Worm (Caenorhabditis elegans): ENCODE measurements around the gene T12A2.3.
A peak's percentile ranks its signal among the peaks of the same experiment; 100 is the strongest.

T12A2.3 gene

ce11 chrIII:6280070-6280596 is 39.5 kb downstream of the T12A2.3 start, which contains the start of gene hmg-1.2 (continued):
- TF ChIP-seq hpl-2 (GFP tag; optimal IDR thresholded peaks at IDR 0.05) = peak; percentile 68
- TF ChIP-seq F16B12.6 (tag; optimal IDR thresholded peaks at IDR 0.05) = no peak
- peak; percentile 24 for TF ChIP-seq ceh-90 (tag; optimal IDR thresholded peaks at IDR 0.05)
- TF ChIP-seq nhr-12 (tag; optimal IDR thresholded peaks at IDR 0.05) = no peak
- peak; percentile 56 for TF ChIP-seq fkh-10 (GFP tag; optimal IDR thresholded peaks at IDR 0.05)
- peak; percentile 79 to 81 for TF ChIP-seq lsy-2 (tag; optimal IDR thresholded peaks at IDR 0.05)
- TF ChIP-seq mab-9 (GFP tag; IDR thresholded peaks at IDR 0.05) = 0 out of 2 replicates have a peak, but pooled peaks have one; percentile 47
- TF ChIP-seq fos-1 (tag; optimal IDR thresholded peaks at IDR 0.05) = peak; percentile 78
- peak in 1 of 2 experiments; percentile 81 for TF ChIP-seq egl-27 (tag; optimal IDR thresholded peaks at IDR 0.05)
- peak; percentile 25 for TF ChIP-seq lin-15B (tag; optimal IDR thresholded peaks at IDR 0.05)
- TF ChIP-seq efl-3 (GFP tag; optimal IDR thresholded peaks at IDR 0.05) = no peak
- peak; percentile 10 for TF ChIP-seq pax-3 (tag; optimal IDR thresholded peaks at IDR 0.05)
- peak; percentile 84 for TF ChIP-seq dsc-1 (tag; optimal IDR thresholded peaks at IDR 0.05)
- no peak for TF ChIP-seq pqm-1 (tag; optimal IDR thresholded peaks at IDR 0.05)
- TF ChIP-seq jun-1 (tag; optimal IDR thresholded peaks at IDR 0.05) = peak; percentile 76
- peak; percentile 77 for TF ChIP-seq ztf-4 (tag; optimal IDR thresholded peaks at IDR 0.05)
- TF ChIP-seq swsn-7 (tag; optimal IDR thresholded peaks at IDR 0.05) = peak; percentile 92
- TF ChIP-seq nhr-71 (tag; optimal IDR thresholded peaks at IDR 0.05) = peak; percentile 94
- no peak for TF ChIP-seq sptf-1 (tag; optimal IDR thresholded peaks at IDR 0.05)
- TF ChIP-seq irx-1 (tag; optimal IDR thresholded peaks at IDR 0.05) = peak; percentile 75
- TF ChIP-seq egl-13 (tag; optimal IDR thresholded peaks at IDR 0.05) = peak; percentile 30
- no peak for TF ChIP-seq sox-4 (tag; optimal IDR thresholded peaks at IDR 0.05)
- TF ChIP-seq nhr-237 (tag; optimal IDR thresholded peaks at IDR 0.05) = no peak
- no peak for TF ChIP-seq ceh-63 (GFP tag; optimal IDR thresholded peaks at IDR 0.05)
- TF ChIP-seq elt-3 (tag; optimal IDR thresholded peaks at IDR 0.05) = peak in 3 of 6 experiments; percentile 8 to 52 (median 48)
- TF ChIP-seq lin-13 (GFP tag; optimal IDR thresholded peaks at IDR 0.05) = peak; percentile 72
- TF ChIP-seq fkh-4 (tag; optimal IDR thresholded peaks at IDR 0.05; ENCODE audit: borderline replicate concordance) = peak; percentile 49
- peak; percentile 77 for TF ChIP-seq xbp-1 (tag; optimal IDR thresholded peaks at IDR 0.05)
- TF ChIP-seq snu-23 (GFP tag; optimal IDR thresholded peaks at IDR 0.05) = peak; percentile 96
- no peak for TF ChIP-seq skn-1 (tag; optimal IDR thresholded peaks at IDR 0.05)
- no peak for TF ChIP-seq nhr-28 (tag; optimal IDR thresholded peaks at IDR 0.05)
- no peak for TF ChIP-seq unc-30 (tag; optimal IDR thresholded peaks at IDR 0.05)
- TF ChIP-seq C16A3.4 (tag; optimal IDR thresholded peaks at IDR 0.05) = peak; percentile 74

DNA sequence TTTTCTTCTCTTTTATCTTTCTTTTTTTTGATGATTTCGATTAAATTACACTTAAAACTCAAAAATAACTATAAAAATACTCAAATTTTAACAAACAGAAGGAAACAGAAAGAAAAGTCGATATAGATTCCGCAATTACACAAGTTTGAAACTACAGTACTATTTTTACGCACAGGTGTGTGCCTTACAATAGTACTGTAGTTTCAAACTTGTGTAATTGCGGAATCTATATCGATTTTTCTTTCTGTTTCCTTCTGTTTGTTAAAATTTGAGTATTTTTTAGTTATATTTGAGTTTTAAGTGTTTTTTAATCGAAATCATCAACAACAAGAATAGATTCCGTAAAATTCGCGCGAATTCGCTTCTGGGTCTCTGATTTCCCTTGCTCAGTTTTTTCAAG is 42.4 kb downstream of the T12A2.3 start:
- TF ChIP-seq lir-3 (tag; optimal IDR thresholded peaks at IDR 0.05; ENCODE audit: poor library complexity) = no peak
- no peak for TF ChIP-seq C16A3.4 (tag; optimal IDR thresholded peaks at IDR 0.05)
- TF ChIP-seq efl-1 (optimal IDR thresholded peaks at IDR 0.05) = no peak
- TF ChIP-seq efl-1 (GFP tag; optimal IDR thresholded peaks at IDR 0.05 in 1 of 2) = peak in 1 of 2 experiments; percentile 46
- no peak for TF ChIP-seq mab-9 (GFP tag; IDR thresholded peaks at IDR 0.05)

ce11 chrIII:6285890-6286289 is 45.3 kb downstream of the T12A2.3 start, which contains the start of gene gadr-3:
gadr-3 (minus strand) TSS chrIII:6285990.
- TF ChIP-seq nhr-19 (GFP tag; conservative IDR thresholded peaks at IDR 0.05) = no peak
- TF ChIP-seq snpc-4 (tag; optimal IDR thresholded peaks at IDR 0.05) = no peak
- no peak for TF ChIP-seq skn-1 (tag; optimal IDR thresholded peaks at IDR 0.05)
- TF ChIP-seq F16B12.6 (tag; optimal IDR thresholded peaks at IDR 0.05) = no peak
- TF ChIP-seq egl-13 (tag; optimal IDR thresholded peaks at IDR 0.05) = no peak
- TF ChIP-seq efl-1 (optimal IDR thresholded peaks at IDR 0.05) = no peak
- peak in 1 of 2 experiments; percentile 39 for TF ChIP-seq efl-1 (GFP tag; optimal IDR thresholded peaks at IDR 0.05 in 1 of 2)

ce11 chrIII:6287195-6287594 is 46.6 kb downstream of the T12A2.3 start, which contains the start of gene F47D12.6:
F47D12.6 (minus strand) TSS chrIII:6287295.
- TF ChIP-seq elt-3 (tag; optimal IDR thresholded peaks at IDR 0.05) (peak in 1 of 6 experiments; percentile 53), unc-130 (tag; optimal IDR thresholded peaks at IDR 0.05) (no peak)

Measured in whole organism, L1 larva.